Fruit fly (Drosophila melanogaster) whole organism, embryonic: ENCODE measurements around the gene D1.
A peak's percentile ranks its signal among the peaks of the same experiment; 100 is the strongest.

Source experiments
- Adf1 ChIP-seq: fragments of 200-800 bp; sonication (Bioruptor generic); IDR thresholded peaks from 2 replicates; pipeline ENCODE4 v1.3.6; 2022; ENCODE audit warnings: missing biosample characterization, missing genetic modification characterization
- Bdp1 ChIP-seq: fragments of 200-800 bp; sonication (Bioruptor generic); optimal IDR thresholded peaks from 3 replicates; lab custom pipeline; 2016; ENCODE audit warnings: missing biosample characterization, missing genetic modification characterization
- Bteb2 ChIP-seq: fragments of 200-800 bp; sonication (Bioruptor generic); optimal IDR thresholded peaks from 2 replicates; lab custom pipeline; 2016; ENCODE audit warnings: missing biosample characterization, missing genetic modification characterization
- CG10209 ChIP-seq: fragments of 200-800 bp; sonication (Bioruptor generic); optimal IDR thresholded peaks from 3 replicates; lab custom pipeline; 2017; ENCODE audit warnings: missing biosample characterization, mild to moderate bottlenecking, missing genetic modification characterization, missing genetic modification reagents
- CG12236 ChIP-seq: fragments of 200-800 bp; sonication (Bioruptor generic); optimal IDR thresholded peaks from 2 replicates; lab custom pipeline; 2016; ENCODE audit warnings: missing biosample characterization, missing genetic modification characterization
- CG13424 ChIP-seq: fragments of 200-800 bp; sonication (Bioruptor generic); optimal IDR thresholded peaks from 2 replicates; lab custom pipeline; 2019; ENCODE audit warnings: missing biosample characterization, mild to moderate bottlenecking, missing genetic modification characterization, moderate library complexity
- CG14965 ChIP-seq: fragments of 200-800 bp; sonication (Bioruptor generic); optimal IDR thresholded peaks from 2 replicates; lab custom pipeline; 2016; ENCODE audit warnings: missing biosample characterization, missing genetic modification characterization, borderline replicate concordance
- CG15514 ChIP-seq: fragments of 200-800 bp; sonication (Bioruptor generic); optimal IDR thresholded peaks from 3 replicates; lab custom pipeline; 2017; ENCODE audit warnings: missing biosample characterization, missing genetic modification characterization, mild to moderate bottlenecking, moderate library complexity, missing genetic modification reagents
- CG16863 ChIP-seq: fragments of 200-800 bp; sonication (Bioruptor generic); optimal IDR thresholded peaks from 3 replicates; lab custom pipeline; 2016; ENCODE audit warnings: missing biosample characterization, missing genetic modification characterization
- CG17186 ChIP-seq: fragments of 200-800 bp; sonication (Bioruptor generic); optimal IDR thresholded peaks from 3 replicates; lab custom pipeline; 2017; ENCODE audit warnings: missing biosample characterization, missing genetic modification reagents, missing genetic modification characterization
- CG17802 ChIP-seq: fragments of 200-800 bp; sonication (Bioruptor generic); optimal IDR thresholded peaks from 2 replicates; lab custom pipeline; 2018; ENCODE audit warnings: missing biosample characterization, mild to moderate bottlenecking, missing genetic modification characterization, moderate library complexity
- CG18011 ChIP-seq: fragments of 200-800 bp; sonication (Bioruptor generic); optimal IDR thresholded peaks from 2 replicates; lab custom pipeline; 2017; ENCODE audit warnings: missing biosample characterization, missing genetic modification characterization, mild to moderate bottlenecking, moderate library complexity, missing genotype
- CG1832 ChIP-seq: fragments of 200-800 bp; sonication (Bioruptor generic); optimal IDR thresholded peaks from 2 replicates; lab custom pipeline; 2017; ENCODE audit warnings: missing biosample characterization, mild to moderate bottlenecking, missing genetic modification characterization, inconsistent platforms
- CG34376 ChIP-seq: fragments of 200-800 bp; sonication (Bioruptor generic); optimal IDR thresholded peaks from 2 replicates; lab custom pipeline; 2018; ENCODE audit warnings: missing biosample characterization, mild to moderate bottlenecking, missing genetic modification characterization
- CG4360 ChIP-seq: fragments of 200-800 bp; sonication (Bioruptor generic); IDR thresholded peaks from 2 replicates; pipeline ENCODE4 v1.3.6; 2022; ENCODE audit warnings: missing biosample characterization, missing genetic modification characterization
- CG6654 ChIP-seq: fragments of 200-800 bp; sonication (Bioruptor generic); optimal IDR thresholded peaks from 2 replicates; lab custom pipeline; 2017; ENCODE audit warnings: missing biosample characterization, mild to moderate bottlenecking, missing genetic modification characterization
- CG7786 ChIP-seq: fragments of 200-800 bp; sonication (Bioruptor generic); optimal IDR thresholded peaks from 2 replicates; lab custom pipeline; 2016; ENCODE audit warnings: missing biosample characterization, missing genetic modification characterization
- CG7928 ChIP-seq: fragments of 200-800 bp; sonication (Bioruptor generic); optimal IDR thresholded peaks from 2 replicates; lab custom pipeline; 2017; ENCODE audit warnings: missing biosample characterization, mild to moderate bottlenecking, missing genetic modification characterization
- CG8281 ChIP-seq: fragments of 200-800 bp; sonication (Bioruptor generic); optimal IDR thresholded peaks from 2 replicates; lab custom pipeline; 2018; ENCODE audit warnings: missing biosample characterization, mild to moderate bottlenecking, missing genetic modification characterization, moderate library complexity
- CG8359 ChIP-seq: fragments of 200-800 bp; sonication (Bioruptor generic); optimal IDR thresholded peaks from 2 replicates; lab custom pipeline; 2017; ENCODE audit warnings: missing biosample characterization, mild to moderate bottlenecking, missing genetic modification characterization, borderline replicate concordance
- CG8478 ChIP-seq: fragments of >200 bp; optimal IDR thresholded peaks from 2 replicates; lab custom pipeline; 2018
- CG9876 ChIP-seq: fragments of 200-800 bp; sonication (Bioruptor generic); optimal IDR thresholded peaks from 2 replicates; lab custom pipeline; 2016; ENCODE audit warnings: missing biosample characterization, missing genetic modification characterization
- CG9932 ChIP-seq: fragments of 200-800 bp; sonication (Bioruptor generic); IDR thresholded peaks from 2 replicates; pipeline ENCODE4 v1.3.6; 2022; ENCODE audit warnings: missing biosample characterization, missing genetic modification characterization
- CTCF ChIP-seq: fragments of 200-800 bp; sonication (Bioruptor generic); optimal IDR thresholded peaks from 2 replicates; lab custom pipeline; 2017; ENCODE audit warnings: missing biosample characterization, mild to moderate bottlenecking, missing genetic modification characterization, moderate library complexity
- Dll ChIP-seq: fragments of 200-800 bp; sonication (Bioruptor generic); IDR thresholded peaks from 4 replicates; pipeline ENCODE4 v1.3.6; 2022; ENCODE audit warnings: missing biosample characterization, missing genetic modification characterization; ENCODE audit not compliant: partially characterized antibody
- E2f1 ChIP-seq: fragments of 200-800 bp; sonication (Bioruptor generic); IDR thresholded peaks from 2 replicates; pipeline ENCODE4 v1.3.6; 2022; ENCODE audit warnings: missing biosample characterization, missing genetic modification characterization
- Gug ChIP-seq: fragments of 200-800 bp; sonication (Bioruptor generic); IDR thresholded peaks from 4 replicates; pipeline ENCODE4 v1.3.6; 2022; ENCODE audit warnings: missing biosample characterization, missing genetic modification characterization
- Hand ChIP-seq: fragments of 200-800 bp; sonication (Bioruptor generic); optimal IDR thresholded peaks from 2 replicates; lab custom pipeline; 2017; ENCODE audit warnings: mild to moderate bottlenecking, missing biosample characterization, missing genetic modification reagents, missing genetic modification characterization
- Lim3 ChIP-seq: fragments of 200-800 bp; sonication (Bioruptor generic); IDR thresholded peaks from 2 replicates; pipeline ENCODE4 v1.3.6; 2022; ENCODE audit warnings: missing biosample characterization, missing genetic modification characterization
- Mad ChIP-seq: fragments of 200-800 bp; sonication (Bioruptor generic); optimal IDR thresholded peaks from 2 replicates; lab custom pipeline; 2016; ENCODE audit warnings: missing biosample characterization, missing genetic modification characterization
- Mrtf ChIP-seq: fragments of 200-800 bp; sonication (Bioruptor generic); IDR thresholded peaks from 3 replicates; pipeline ENCODE4 v1.3.6; 2022; ENCODE audit warnings: missing biosample characterization, missing genetic modification characterization
- NC2β ChIP-seq: fragments of 200-800 bp; sonication (Bioruptor generic); optimal IDR thresholded peaks from 2 replicates; lab custom pipeline; 2016; ENCODE audit warnings: missing biosample characterization, missing genetic modification characterization
- Ptx1 ChIP-seq: fragments of 200-800 bp; sonication (Bioruptor generic); IDR thresholded peaks from 2 replicates; pipeline ENCODE4 v1.3.6; 2022; ENCODE audit warnings: missing biosample characterization, missing genetic modification characterization
- Six4 ChIP-seq: fragments of 200-800 bp; sonication (Bioruptor generic); optimal IDR thresholded peaks from 2 replicates; lab custom pipeline; 2016; ENCODE audit warnings: missing biosample characterization, missing genetic modification characterization
- Trl ChIP-seq, 3 experiments: fragments of >200 bp in 2 of 3; fragments of 200-800 bp in 1 of 3; sonication (Bioruptor generic) in 1 of 3; optimal IDR thresholded peaks; 2 replicates in 1 of 3; 3 replicates in 2 of 3; lab custom pipeline; 2016 to 2017; ENCODE audit warnings: missing biosample characterization in 1 of 3, missing genetic modification characterization in 1 of 3
- ara ChIP-seq: fragments of 200-800 bp; sonication (Bioruptor generic); IDR thresholded peaks from 2 replicates; pipeline ENCODE4 v1.3.6; 2022; ENCODE audit warnings: missing biosample characterization, missing genetic modification characterization
- az2 ChIP-seq: fragments of 200-800 bp; sonication (Bioruptor generic); optimal IDR thresholded peaks from 3 replicates; lab custom pipeline; 2016; ENCODE audit warnings: missing biosample characterization, missing genetic modification characterization
- crc ChIP-seq: fragments of 200-800 bp; sonication (Bioruptor generic); optimal IDR thresholded peaks from 2 replicates; lab custom pipeline; 2016; ENCODE audit warnings: missing biosample characterization, missing genetic modification characterization
- cwo ChIP-seq: fragments of 200-800 bp; sonication (Bioruptor generic); optimal IDR thresholded peaks from 3 replicates; lab custom pipeline; 2017; ENCODE audit warnings: missing biosample characterization, missing genetic modification characterization, mild to moderate bottlenecking, moderate library complexity, missing genetic modification reagents
- dan ChIP-seq: fragments of 200-800 bp; sonication (Bioruptor generic); IDR thresholded peaks from 2 replicates; pipeline ENCODE4 v1.3.6; 2022; ENCODE audit warnings: missing biosample characterization, missing genetic modification characterization
- dysf ChIP-seq: fragments of 200-800 bp; sonication (Bioruptor generic); IDR thresholded peaks from 3 replicates; pipeline ENCODE4 v1.3.6; 2022; ENCODE audit warnings: missing biosample characterization, missing genetic modification characterization
- kah ChIP-seq: fragments of 200-800 bp; sonication (Bioruptor generic); optimal IDR thresholded peaks from 2 replicates; lab custom pipeline; 2018; ENCODE audit warnings: missing biosample characterization, mild to moderate bottlenecking, missing genetic modification characterization
- klu ChIP-seq: fragments of 200-800 bp; sonication (Bioruptor generic); IDR thresholded peaks from 2 replicates; pipeline ENCODE4 v1.3.6; 2022; ENCODE audit warnings: missing biosample characterization, missing genetic modification characterization
- odd ChIP-seq: fragments of 200-800 bp; sonication (Bioruptor generic); optimal IDR thresholded peaks from 2 replicates; lab custom pipeline; 2017; ENCODE audit warnings: missing biosample characterization, mild to moderate bottlenecking, missing genetic modification characterization
- peb ChIP-seq: fragments of 200-800 bp; sonication (Bioruptor generic); IDR thresholded peaks from 2 replicates; pipeline ENCODE4 v1.3.6; 2022; ENCODE audit warnings: missing biosample characterization, missing genetic modification characterization
- phol ChIP-seq: fragments of 200-800 bp; sonication (Bioruptor generic); optimal IDR thresholded peaks from 3 replicates; lab custom pipeline; 2018; ENCODE audit warnings: missing biosample characterization, mild to moderate bottlenecking, missing genetic modification characterization, moderate library complexity
- repo ChIP-seq: fragments of 200-800 bp; sonication (Bioruptor generic); optimal IDR thresholded peaks from 2 replicates; lab custom pipeline; 2016; ENCODE audit warnings: missing biosample characterization, missing genetic modification characterization
- row ChIP-seq: fragments of 200-800 bp; sonication (Bioruptor generic); IDR thresholded peaks from 3 replicates; pipeline ENCODE4 v1.3.6; 2022; ENCODE audit warnings: missing biosample characterization, missing genetic modification characterization
- sens ChIP-seq: fragments of 200-800 bp; sonication (Bioruptor generic); peaks from one replicate; lab custom pipeline; 2016; ENCODE audit warnings: missing biosample characterization, missing genetic modification characterization
- shn ChIP-seq: fragments of 200-800 bp; sonication (Bioruptor generic); optimal IDR thresholded peaks from 3 replicates; lab custom pipeline; 2016; ENCODE audit warnings: missing biosample characterization, missing genetic modification characterization
- tll ChIP-seq, 2 experiments: fragments of 200-800 bp in 1 of 2; fragments of >200 bp in 1 of 2; sonication (Bioruptor generic) in 1 of 2; optimal IDR thresholded peaks; 2 replicates each; lab custom pipeline; 2017 to 2019; ENCODE audit warnings: missing biosample characterization in 2 of 2, missing genetic modification characterization in 2 of 2, mild to moderate bottlenecking in 1 of 2, moderate library complexity in 1 of 2
- zen2 ChIP-seq: fragments of 200-800 bp; sonication (Bioruptor generic); IDR thresholded peaks from 3 replicates; pipeline ENCODE4 v1.3.6; 2022; ENCODE audit warnings: missing biosample characterization, missing genetic modification characterization; ENCODE audit not compliant: partially characterized antibody
- zfh2 ChIP-seq: fragments of 200-800 bp; sonication (Bioruptor generic); optimal IDR thresholded peaks from 2 replicates; lab custom pipeline; 2016; ENCODE audit warnings: missing biosample characterization, missing genetic modification characterization

D1 gene

DNA sequence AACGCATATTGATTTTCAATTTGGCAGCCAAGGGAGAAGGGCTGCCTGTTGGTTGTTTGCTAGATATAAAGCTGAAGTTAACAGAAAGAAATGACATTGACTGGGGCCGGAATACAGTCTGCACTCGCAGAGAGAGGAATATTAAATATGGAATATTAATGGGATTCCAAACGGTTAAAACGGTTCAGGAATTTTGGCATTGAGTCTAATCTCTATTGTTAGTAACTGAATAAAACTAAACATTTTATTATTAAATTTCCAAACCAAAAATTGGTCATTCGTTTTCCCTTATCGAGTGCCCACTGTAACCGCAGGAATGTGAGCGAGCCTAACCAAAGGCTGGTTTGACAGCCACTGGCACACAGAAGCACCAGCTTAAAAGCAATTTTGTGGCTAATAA lies 27.4 kb downstream of the D1 start (continued):
- TF ChIP-seq CG17186 (GFP tag; lab: Kevin White, UChicago) (no peak), crc (no peak), CG15514 (GFP tag; lab: Kevin White, UChicago) (no peak), CG17802 (tag; lab: Kevin White, UChicago) (no peak), tll (GFP tag; optimal IDR thresholded peaks at IDR 0.05; lab: Kevin White, UChicago) (no peak), Hand (no peak), repo (GFP tag; lab: Kevin White, UChicago) (no peak), CG6654 (GFP tag; lab: Kevin White, UChicago) (peak; percentile 71), CG12236 (GFP tag; lab: Kevin White, UChicago) (no peak), CG34376 (GFP tag; lab: Kevin White, UChicago) (no peak), Bdp1 (GFP tag; lab: Kevin White, UChicago) (no peak), CG8478 (lab: Kevin White, UChicago) (no peak), zen2 (no peak), row (GFP tag; lab: Robert Waterston, UW) (peak; percentile 53), dan (GFP tag; lab: Robert Waterston, UW) (no peak), CG4360 (GFP tag; lab: Robert Waterston, UW) (no peak), Lim3 (GFP tag; lab: Robert Waterston, UW) (no peak), Adf1 (GFP tag; lab: Robert Waterston, UW) (no peak), kah (GFP tag; lab: Kevin White, UChicago) (no peak), CG10209 (no peak), NC2β (GFP tag; lab: Kevin White, UChicago) (no peak), Bteb2 (GFP tag; lab: Kevin White, UChicago) (no peak), zfh2 (no peak), Gug (GFP tag; lab: Robert Waterston, UW) (no peak), CG7928 (GFP tag; lab: Kevin White, UChicago) (no peak), ara (GFP tag; lab: Robert Waterston, UW) (peak; percentile 37; the same call in 1 of the 2 replicates), Mrtf (GFP tag; lab: Robert Waterston, UW) (no peak), CG7786 (no peak), odd (GFP tag; lab: Kevin White, UChicago) (no peak), sens (GFP tag; lab: Kevin White, UChicago) (peak; percentile 83), CG14965 (GFP tag; lab: Kevin White, UChicago) (no peak), Ptx1 (GFP tag; lab: Robert Waterston, UW) (no peak), Dll (GFP tag; lab: Robert Waterston, UW) (no peak), CG18011 (GFP tag; lab: Kevin White, UChicago) (no peak), CG13424 (tag; lab: Kevin White, UChicago) (peak; percentile 1), E2f1 (no peak), cwo (GFP tag; lab: Kevin White, UChicago) (no peak), peb (no peak), Mad (GFP tag; lab: Kevin White, UChicago) (no peak), az2 (GFP tag; lab: Kevin White, UChicago) (no peak), phol (tag; lab: Kevin White, UChicago) (peak; percentile 3), dysf (0 out of 3 replicates have a peak, but pooled peaks have one; percentile 28), CG8359 (no peak), CG8281 (no peak), CG16863 (GFP tag; lab: Kevin White, UChicago) (no peak), CG9876 (no peak), klu (GFP tag; lab: Robert Waterston, UW) (no peak), Six4 (GFP tag; lab: Kevin White, UChicago) (no peak), shn (GFP tag; lab: Kevin White, UChicago) (no peak), Trl (optimal IDR thresholded peaks at IDR 0.05; lab: Kevin White, UChicago) (no peak), Trl (GFP tag; optimal IDR thresholded peaks at IDR 0.05; lab: Kevin White, UChicago) (no peak), CTCF (GFP tag; lab: Kevin White, UChicago) (no peak), CG1832 (GFP tag; lab: Kevin White, UChicago) (no peak), CG9932 (GFP tag; lab: Robert Waterston, UW) (no peak)
